Worm (Caenorhabditis elegans) whole organism, L4 larva: ENCODE data around the gene F28B4.4.

Experiments used
- T26A8.4 ChIP-seq: fragments of 200-800 bp; sonication (Bioruptor generic); IDR thresholded peaks from 2 replicates; pipeline ENCODE4 v1.3.6; 2022; ENCODE audit warnings: missing genetic modification characterization, missing compliant biosample characterization
- ama-1 ChIP-seq: fragments of 150-350 bp; optimal IDR thresholded peaks from 2 replicates; lab custom pipeline; 2014; ENCODE audit warnings: inconsistent platforms, mixed read lengths
- ces-1 ChIP-seq: fragments of 150-350 bp; sonication (generic microtip); optimal IDR thresholded peaks from 4 replicates; lab custom pipeline; 2014; ENCODE audit warnings: missing biosample characterization, missing genetic modification reagents, missing genetic modification characterization
- lin-39 ChIP-seq: fragments of 150-350 bp; optimal IDR thresholded peaks from 2 replicates; lab custom pipeline; 2014; ENCODE audit warnings: missing biosample characterization, missing genetic modification reagents, missing genetic modification characterization
- lsy-2 ChIP-seq, 2 experiments: fragments of 150-350 bp in 1 of 2; sonication (generic microtip) in 1 of 2; optimal IDR thresholded peaks; 2 replicates each; lab custom pipeline; 2014 to 2017; ENCODE audit warnings: missing biosample characterization in 2 of 2, missing genetic modification characterization in 2 of 2
- nhr-237 ChIP-seq: sonication (generic microtip); optimal IDR thresholded peaks from 2 replicates; lab custom pipeline; 2017; ENCODE audit warnings: missing biosample characterization, missing genetic modification characterization
- nhr-77 ChIP-seq: fragments of 150-350 bp; optimal IDR thresholded peaks from 2 replicates; lab custom pipeline; 2014; ENCODE audit warnings: missing biosample characterization, missing genetic modification characterization
- pha-4 ChIP-seq, 2 experiments: fragments of 150-350 bp in 1 of 2; fragments of 200-800 bp in 1 of 2; sonication (Bioruptor generic) in 1 of 2; IDR thresholded peaks in 1 of 2; optimal IDR thresholded peaks in 1 of 2; 2 replicates each; pipeline versions ENCODE4 v1.3.6 to Lab custom; 2014 to 2022; ENCODE audit warnings: missing genetic modification characterization in 2 of 2, missing genetic modification reagents in 2 of 2, missing biosample characterization in 1 of 2, missing compliant biosample characterization in 1 of 2
- snpc-1.2 ChIP-seq: fragments of 200-800 bp; sonication (Bioruptor generic); IDR thresholded peaks from 2 replicates; pipeline ENCODE4 v1.3.6; 2022; ENCODE audit warnings: missing genetic modification reagents, missing genetic modification characterization, missing compliant biosample characterization
- snpc-4 ChIP-seq: fragments of 150-350 bp; optimal IDR thresholded peaks from 2 replicates; lab custom pipeline; 2014; ENCODE audit warnings: missing biosample characterization, missing genetic modification characterization
- spr-1 ChIP-seq: sonication (generic microtip); optimal IDR thresholded peaks from 2 replicates; lab custom pipeline; 2016; ENCODE audit warnings: mild to moderate bottlenecking, missing genetic modification characterization, missing compliant biosample characterization
- unc-62 ChIP-seq, 3 experiments: fragments of 150-350 bp in 1 of 3; sonication (generic microtip); optimal IDR thresholded peaks in 2 of 3; peaks in 1 of 3; 1 replicate in 1 of 3; 2 replicates in 2 of 3; lab custom pipeline; 2014 to 2017; ENCODE audit warnings: missing biosample characterization in 3 of 3, missing genetic modification characterization in 3 of 3, missing genetic modification reagents in 3 of 3, missing genotype in 1 of 3
- ztf-11 ChIP-seq: fragments of 150-350 bp; optimal IDR thresholded peaks from 2 replicates; lab custom pipeline; 2014; ENCODE audit warnings: missing biosample characterization, missing genetic modification characterization

DNA sequence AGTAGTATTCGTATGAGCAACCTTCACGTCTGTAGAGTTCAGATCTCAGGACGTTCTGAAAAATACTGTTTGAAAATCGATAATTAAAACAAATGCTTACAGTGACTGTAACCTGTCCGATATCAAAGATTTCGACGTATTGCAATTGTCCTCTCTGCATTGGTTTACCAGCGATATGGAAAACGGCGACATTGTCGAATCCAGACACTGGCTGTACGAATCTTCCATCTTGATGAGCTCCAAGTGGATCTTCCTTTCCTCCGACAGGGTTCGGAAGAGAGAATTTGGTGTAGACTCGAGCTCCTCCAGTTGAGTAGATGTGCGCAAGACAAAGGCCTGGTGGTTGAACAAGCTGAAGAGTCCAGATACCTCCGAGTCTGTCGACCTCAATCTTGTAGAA, 19.3 kb upstream of the F28B4.4 start:
- no peak for TF ChIP-seq T26A8.4 (GFP tag; lab: Robert Waterston, UW)
- no peak for TF ChIP-seq snpc-1.2 (GFP tag; lab: Robert Waterston, UW)
- no peak for TF ChIP-seq ama-1
- no peak for TF ChIP-seq pha-4 (GFP tag; IDR thresholded peaks at IDR 0.05; lab: Robert Waterston, UW)
- TF ChIP-seq pha-4 (tag; optimal IDR thresholded peaks at IDR 0.05; lab: Kevin White, UChicago): no peak
- TF ChIP-seq unc-62 (GFP tag; optimal IDR thresholded peaks at IDR 0.05 in 1 of 2; lab: Kevin White, UChicago): peak in 1 of 2 experiments; percentile 87
- TF ChIP-seq unc-62 (tag; optimal IDR thresholded peaks at IDR 0.05; lab: Kevin White, UChicago): no peak
- TF ChIP-seq lin-39 (tag; lab: Kevin White, UChicago): no peak
- no peak for TF ChIP-seq ces-1 (GFP tag; lab: Kevin White, UChicago)
- no peak for TF ChIP-seq nhr-237 (tag; lab: Kevin White, UChicago)
- TF ChIP-seq ztf-11 (tag; lab: Kevin White, UChicago): no peak
- TF ChIP-seq snpc-4: no peak
- no peak for TF ChIP-seq spr-1 (tag; lab: Kevin White, UChicago)
- no peak for TF ChIP-seq nhr-77
- no peak for TF ChIP-seq lsy-2 (tag; optimal IDR thresholded peaks at IDR 0.05; lab: Kevin White, UChicago)
